Worm (Caenorhabditis elegans) whole organism, young adult: ENCODE measurements around the gene lido-1.

ENCODE experiments used
- B0261.1 ChIP-seq: sonication (generic microtip); optimal IDR thresholded peaks from 2 replicates; lab custom pipeline; 2016; ENCODE audit warnings: mild to moderate bottlenecking, missing genetic modification characterization, moderate library complexity, missing compliant biosample characterization
- T07F8.4 ChIP-seq: sonication (generic microtip); optimal IDR thresholded peaks from 2 replicates; lab custom pipeline; 2016; ENCODE audit warnings: mild to moderate bottlenecking, missing genetic modification characterization, moderate library complexity, missing compliant biosample characterization
- atf-7 ChIP-seq: sonication (generic microtip); optimal IDR thresholded peaks from 2 replicates; lab custom pipeline; 2017; ENCODE audit warnings: mild to moderate bottlenecking, missing genetic modification characterization, missing compliant biosample characterization
- athp-1 ChIP-seq: sonication (generic microtip); optimal IDR thresholded peaks from 2 replicates; lab custom pipeline; 2017; ENCODE audit warnings: mild to moderate bottlenecking, missing genetic modification characterization, missing compliant biosample characterization
- attf-5 ChIP-seq: fragments of 200-800 bp; sonication (Bioruptor generic); optimal IDR thresholded peaks from 2 replicates; lab custom pipeline; 2018; ENCODE audit warnings: mild to moderate bottlenecking, missing genetic modification characterization, missing compliant biosample characterization
- cebp-1 ChIP-seq, 2 experiments: fragments of 200-800 bp in 1 of 2; sonication (Bioruptor generic) in 1 of 2; sonication (generic microtip) in 1 of 2; IDR thresholded peaks in 1 of 2; optimal IDR thresholded peaks in 1 of 2; 2 replicates each; pipeline versions ENCODE4 v1.3.6 to Lab custom; 2017 to 2022; ENCODE audit warnings: missing compliant biosample characterization in 2 of 2, missing genetic modification characterization in 2 of 2, mild to moderate bottlenecking in 1 of 2, missing genetic modification reagents in 1 of 2, moderate library complexity in 1 of 2
- ceh-91 ChIP-seq: fragments of 200-800 bp; sonication (Bioruptor generic); IDR thresholded peaks from 2 replicates; pipeline ENCODE4 v1.3.6; 2022; ENCODE audit warnings: missing genetic modification reagents, missing genetic modification characterization, missing compliant biosample characterization
- die-1 ChIP-seq: sonication (generic microtip); optimal IDR thresholded peaks from 2 replicates; lab custom pipeline; 2016; ENCODE audit warnings: missing genotype, mild to moderate bottlenecking, missing genetic modification characterization, missing compliant biosample characterization
- dpff-1 ChIP-seq: sonication (generic microtip); optimal IDR thresholded peaks from 2 replicates; lab custom pipeline; 2017; ENCODE audit warnings: mild to moderate bottlenecking, missing genetic modification characterization, missing compliant biosample characterization
- egrh-3 ChIP-seq: fragments of 200-800 bp; sonication (Bioruptor generic); IDR thresholded peaks from 2 replicates; pipeline ENCODE4 v1.3.6; 2022; ENCODE audit warnings: missing genetic modification reagents, missing genetic modification characterization, missing compliant biosample characterization
- fkh-3 ChIP-seq: sonication (generic microtip); optimal IDR thresholded peaks from 2 replicates; lab custom pipeline; 2016; ENCODE audit warnings: mild to moderate bottlenecking, missing genetic modification characterization, missing compliant biosample characterization
- hsf-1 ChIP-seq: fragments of 200-800 bp; sonication (Bioruptor generic); IDR thresholded peaks from 2 replicates; pipeline ENCODE4 v1.3.6; 2022; ENCODE audit warnings: missing genetic modification reagents, missing genetic modification characterization, missing compliant biosample characterization
- let-607 ChIP-seq, 2 experiments: fragments of 200-800 bp in 1 of 2; sonication (Bioruptor generic) in 1 of 2; sonication (generic microtip) in 1 of 2; optimal IDR thresholded peaks; 2 replicates each; lab custom pipeline; 2016 to 2018; ENCODE audit warnings: mild to moderate bottlenecking in 2 of 2, missing compliant biosample characterization in 2 of 2, missing genetic modification characterization in 2 of 2, moderate library complexity in 2 of 2, missing genotype in 1 of 2
- lin-26 ChIP-seq: fragments of 200-800 bp; sonication (Bioruptor generic); IDR thresholded peaks from 2 replicates; pipeline ENCODE4 v1.3.6; 2022; ENCODE audit warnings: missing genetic modification reagents, missing genetic modification characterization, missing compliant biosample characterization
- lin-40 ChIP-seq: sonication (generic microtip); optimal IDR thresholded peaks from 2 replicates; lab custom pipeline; 2016; ENCODE audit warnings: missing genetic modification characterization, mild to moderate bottlenecking, missing compliant biosample characterization, missing genotype, missing genetic modification reagents
- mel-28 ChIP-seq: sonication (generic microtip); optimal IDR thresholded peaks from 2 replicates; lab custom pipeline; 2016; ENCODE audit warnings: borderline replicate concordance, mild to moderate bottlenecking, missing genetic modification characterization, missing compliant biosample characterization
- nfyb-1 ChIP-seq: fragments of 200-800 bp; sonication (Bioruptor generic); IDR thresholded peaks from 2 replicates; pipeline ENCODE4 v1.3.6; 2022; ENCODE audit warnings: missing genetic modification reagents, missing genetic modification characterization, missing compliant biosample characterization
- nhr-80 ChIP-seq: sonication (generic microtip); optimal IDR thresholded peaks from 2 replicates; lab custom pipeline; 2016; ENCODE audit warnings: missing genetic modification characterization, missing compliant biosample characterization
- nhr-90 ChIP-seq: sonication (generic microtip); optimal IDR thresholded peaks from 2 replicates; lab custom pipeline; 2016; ENCODE audit warnings: missing genotype, mild to moderate bottlenecking, missing genetic modification characterization, missing compliant biosample characterization
- rec-8 ChIP-seq, 2 experiments: sonication (generic microtip); optimal IDR thresholded peaks; 2 replicates each; lab custom pipeline; 2016; ENCODE audit warnings: mild to moderate bottlenecking in 2 of 2, missing genetic modification characterization in 2 of 2, missing genetic modification reagents in 2 of 2, missing genotype in 2 of 2, missing biosample characterization in 1 of 2, missing compliant biosample characterization in 1 of 2, moderate library complexity in 1 of 2
- sea-2 ChIP-seq: fragments of 200-800 bp; sonication (Bioruptor generic); IDR thresholded peaks from 2 replicates; pipeline ENCODE4 v1.3.6; 2022; ENCODE audit warnings: missing genetic modification characterization, missing compliant biosample characterization
- snpc-3.4 ChIP-seq: sonication (generic microtip); optimal IDR thresholded peaks from 2 replicates; lab custom pipeline; 2017; ENCODE audit warnings: missing genetic modification characterization, mild to moderate bottlenecking, missing compliant biosample characterization, antibody characterized with exemption, moderate library complexity, missing genotype, missing genetic modification reagents
- unc-130 ChIP-seq: sonication (generic microtip); optimal IDR thresholded peaks from 2 replicates; lab custom pipeline; 2016; ENCODE audit warnings: missing genetic modification reagents, missing genetic modification characterization, missing compliant biosample characterization
- unc-62 ChIP-seq: fragments of 150-350 bp; optimal IDR thresholded peaks from 2 replicates; lab custom pipeline; 2014; ENCODE audit warnings: missing biosample characterization, missing genetic modification reagents, missing genetic modification characterization
- zfh-2 ChIP-seq: fragments of 200-800 bp; sonication (Bioruptor generic); conservative IDR thresholded peaks from 2 replicates; pipeline ENCODE4 v1.3.6; 2022; ENCODE audit warnings: missing genetic modification reagents, missing genetic modification characterization, missing compliant biosample characterization
- ztf-26 ChIP-seq: sonication (generic microtip); optimal IDR thresholded peaks from 2 replicates; lab custom pipeline; 2017; ENCODE audit warnings: missing genetic modification characterization, missing compliant biosample characterization

lido-1 gene

DNA sequence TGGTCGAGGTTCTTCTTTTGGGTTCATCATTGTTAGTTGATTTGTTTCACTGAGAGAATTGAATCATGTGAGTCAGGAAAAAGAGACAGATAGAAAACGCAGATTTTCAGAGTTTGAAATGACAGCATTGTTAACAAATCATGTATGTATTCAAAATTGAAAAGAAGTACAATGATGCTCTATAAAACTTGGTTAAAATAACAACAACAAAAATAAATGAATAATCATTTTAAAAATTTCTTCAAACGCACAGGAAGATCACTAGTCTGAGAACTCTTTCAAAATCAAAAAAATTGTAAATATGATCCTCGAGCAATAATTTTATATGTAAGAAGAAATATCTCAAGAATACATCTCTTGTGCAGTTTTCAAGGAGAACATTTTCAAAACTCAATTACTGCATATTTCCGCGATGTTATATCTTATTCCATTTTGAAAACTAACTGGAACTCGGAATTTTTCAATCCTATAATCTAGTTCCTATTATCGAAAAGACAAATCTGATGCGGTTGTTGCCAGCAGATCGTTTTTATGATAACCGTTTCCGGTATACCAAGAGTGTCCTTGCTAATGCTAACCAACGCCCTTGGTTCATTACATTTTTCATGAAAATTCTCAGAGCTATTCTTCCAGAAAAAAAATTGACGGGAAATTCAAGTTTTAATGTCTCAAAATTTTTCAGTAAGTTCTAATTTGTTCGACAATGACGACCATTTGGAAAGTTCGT is at the start of gene lido-1:
Gene lido-1, minus strand, starts transcription at position 51 of the 727 bp plus-strand sequence.
- TF ChIP-seq lin-40 (no peak), fkh-3 (tag; lab: Kevin White, UChicago) (no peak), mel-28 (no peak), T07F8.4 (tag; lab: Kevin White, UChicago) (no peak)

ce11 chrX:17140447-17140846 is 44.1 kb upstream of the lido-1 start:
- TF ChIP-seq sea-2 = no peak
- peak; percentile 16 for TF ChIP-seq nhr-80 (tag; lab: Kevin White, UChicago)
- TF ChIP-seq, all 124 proteins: peak for 1

ce11 chrX:17139204-17139780 is 42.9 kb upstream of the lido-1 start:
- TF ChIP-seq die-1 = no peak
- TF ChIP-seq nhr-80 (tag; lab: Kevin White, UChicago) = peak; percentile 42
- no peak; the same call in 1 of the 2 replicates for TF ChIP-seq cebp-1 (GFP tag; IDR thresholded peaks at IDR 0.05; lab: Robert Waterston, UW)
- peak; percentile 70 for TF ChIP-seq cebp-1 (tag; optimal IDR thresholded peaks at IDR 0.05; lab: Kevin White, UChicago)
- TF ChIP-seq hsf-1 (GFP tag; lab: Robert Waterston, UW) = peak; percentile 72; the same call in 1 of the 2 replicates
- TF ChIP-seq B0261.1 (tag; lab: Kevin White, UChicago) = no peak
- no peak for TF ChIP-seq unc-130
- peak in 1 of 2 experiments; percentile 40 for TF ChIP-seq let-607 (tag; optimal IDR thresholded peaks at IDR 0.05; lab: Kevin White, UChicago)
- no peak for TF ChIP-seq athp-1 (tag; lab: Kevin White, UChicago)
- TF ChIP-seq zfh-2 (GFP tag; lab: Robert Waterston, UW) = no peak
- no peak for TF ChIP-seq atf-7 (tag; lab: Kevin White, UChicago)
- TF ChIP-seq egrh-3 (GFP tag; lab: Robert Waterston, UW) = no peak
- TF ChIP-seq, all 124 proteins: peak for 4

- TF ChIP-seq lin-26 (GFP tag; lab: Robert Waterston, UW) (0 out of 2 replicates have a peak, but pooled peaks have one; percentile 39), ztf-26 (tag; lab: Kevin White, UChicago) (peak; percentile 64), cebp-1 (GFP tag; IDR thresholded peaks at IDR 0.05; lab: Robert Waterston, UW) (peak; percentile 60; the same call in 1 of the 2 replicates), cebp-1 (tag; optimal IDR thresholded peaks at IDR 0.05; lab: Kevin White, UChicago) (peak; percentile 85), lin-40 (peak; percentile 21), rec-8 (tag; optimal IDR thresholded peaks at IDR 0.05; lab: Kevin White, UChicago) (no peak), nhr-80 (tag; lab: Kevin White, UChicago) (peak; percentile 36), ceh-91 (GFP tag; lab: Robert Waterston, UW) (no peak)
These were observed 41.8 kb upstream of the lido-1 start, which contains the start of gene cnp-3 for ce11 chrX:17138060-17138557. TSS of gene cnp-3 (minus strand) at chrX:17138110.

DNA sequence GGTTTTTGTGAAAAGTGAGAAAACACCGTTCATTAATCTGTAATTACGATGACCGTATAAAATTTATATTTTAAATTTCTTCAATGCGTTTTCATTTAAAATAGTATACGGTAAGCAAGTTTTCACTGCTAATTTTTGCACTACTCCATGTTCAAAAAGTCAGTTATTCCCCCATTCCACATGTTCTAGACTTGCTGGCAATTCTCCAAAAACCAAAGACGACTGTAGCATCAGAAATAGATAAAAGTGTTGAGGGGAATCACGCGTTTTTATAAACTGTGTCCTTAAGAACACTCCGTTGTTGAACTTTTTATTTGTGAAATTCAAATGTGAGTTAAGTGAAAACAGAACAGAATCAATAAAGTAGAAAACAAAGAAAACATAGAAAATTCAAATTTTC is 39.3 kb upstream of the lido-1 start:
- TF ChIP-seq nhr-90 (peak; percentile 31), dpff-1 (tag; lab: Kevin White, UChicago) (no peak), nhr-80 (tag; lab: Kevin White, UChicago) (peak; percentile 64), unc-62 (no peak), snpc-3.4 (no peak), nfyb-1 (GFP tag; lab: Robert Waterston, UW) (0 out of 2 replicates have a peak, but pooled peaks have one; percentile 61), attf-5 (GFP tag; lab: Kevin White, UChicago) (peak; percentile 10), cebp-1 (GFP tag; IDR thresholded peaks at IDR 0.05; lab: Robert Waterston, UW) (no peak), cebp-1 (tag; optimal IDR thresholded peaks at IDR 0.05; lab: Kevin White, UChicago) (peak; percentile 60)
